Worm (Caenorhabditis elegans) whole organism, L4 larva: ENCODE results near the gene F40F9.10.

Source experiments
- F44E2.7 ChIP-seq: fragments of 200-800 bp; sonication (Bioruptor generic); IDR thresholded peaks from 2 replicates; pipeline ENCODE4 v2.1.2; 2022; ENCODE audit warnings: missing genetic modification characterization, missing compliant biosample characterization
- F49E8.2 ChIP-seq: sonication (generic microtip); optimal IDR thresholded peaks from 2 replicates; lab custom pipeline; 2016; ENCODE audit warnings: missing compliant biosample characterization, mild to moderate bottlenecking, missing genetic modification characterization, borderline replicate concordance
- R02D3.7 ChIP-seq: fragments of 150-350 bp; sonication (generic microtip); optimal IDR thresholded peaks from 3 replicates; lab custom pipeline; 2014; ENCODE audit warnings: missing biosample characterization, missing genetic modification characterization
- T20F7.1 ChIP-seq: fragments of 200-800 bp; sonication (Bioruptor generic); optimal IDR thresholded peaks from 2 replicates; lab custom pipeline; 2018; ENCODE audit warnings: mild to moderate bottlenecking, missing genetic modification characterization, missing compliant biosample characterization
- Y5F2A.4 ChIP-seq: fragments of 200-800 bp; sonication (Bioruptor generic); optimal IDR thresholded peaks from 2 replicates; lab custom pipeline; 2018; ENCODE audit warnings: mild to moderate bottlenecking, missing genetic modification characterization, missing compliant biosample characterization
- Y75B8A.6 ChIP-seq: fragments of 200-800 bp; sonication (Bioruptor generic); IDR thresholded peaks from 2 replicates; pipeline ENCODE4 v1.3.6; 2022; ENCODE audit warnings: missing genetic modification reagents, missing genetic modification characterization, missing compliant biosample characterization
- aha-1 ChIP-seq: fragments of 150-350 bp; peaks from one replicate; lab custom pipeline; 2014; ENCODE audit warnings: missing biosample characterization, missing genetic modification characterization
- aly-2 ChIP-seq: sonication (generic microtip); optimal IDR thresholded peaks from 2 replicates; lab custom pipeline; 2018; ENCODE audit warnings: missing biosample characterization, missing genetic modification characterization
- ama-1 ChIP-seq: fragments of 150-350 bp; optimal IDR thresholded peaks from 2 replicates; lab custom pipeline; 2014; ENCODE audit warnings: inconsistent platforms, mixed read lengths
- arid-1 ChIP-seq: fragments of 200-800 bp; sonication (Bioruptor generic); conservative IDR thresholded peaks from 2 replicates; pipeline ENCODE4 v1.3.6; 2022; ENCODE audit warnings: missing genetic modification reagents, missing genetic modification characterization, missing compliant biosample characterization
- attf-4 ChIP-seq: sonication (generic microtip); optimal IDR thresholded peaks from 3 replicates; lab custom pipeline; 2017; ENCODE audit warnings: missing biosample characterization, missing genetic modification characterization
- ceh-28 ChIP-seq: fragments of 150-350 bp; optimal IDR thresholded peaks from 2 replicates; lab custom pipeline; 2014; ENCODE audit warnings: missing biosample characterization, missing genetic modification reagents, missing genetic modification characterization
- dpl-1 ChIP-seq: fragments of 150-350 bp; optimal IDR thresholded peaks from 2 replicates; lab custom pipeline; 2014; ENCODE audit warnings: missing biosample characterization, missing genetic modification reagents, missing genetic modification characterization
- duxl-1 ChIP-seq: sonication (generic microtip); optimal IDR thresholded peaks from 2 replicates; lab custom pipeline; 2016; ENCODE audit warnings: mild to moderate bottlenecking, missing genetic modification characterization, moderate library complexity, missing compliant biosample characterization; ENCODE audit not compliant: poor library complexity
- egl-43 ChIP-seq: fragments of 200-800 bp; sonication (Bioruptor generic); IDR thresholded peaks from 2 replicates; pipeline ENCODE4 v1.3.6; 2022; ENCODE audit warnings: missing genetic modification reagents, missing genetic modification characterization, missing compliant biosample characterization
- fos-1 ChIP-seq: fragments of 150-350 bp; optimal IDR thresholded peaks from 2 replicates; lab custom pipeline; 2014; ENCODE audit warnings: missing biosample characterization, missing genetic modification characterization
- hmg-1.1 ChIP-seq: fragments of 200-800 bp; sonication (Bioruptor generic); IDR thresholded peaks from 2 replicates; pipeline ENCODE4 v1.3.6; 2022; ENCODE audit warnings: missing genetic modification reagents, missing genetic modification characterization, missing compliant biosample characterization
- lim-7 ChIP-seq: fragments of 200-800 bp; sonication (Bioruptor generic); IDR thresholded peaks from 2 replicates; pipeline ENCODE4 v1.3.6; 2022; ENCODE audit warnings: missing genetic modification characterization, missing compliant biosample characterization
- lin-38 ChIP-seq: fragments of 200-800 bp; sonication (Bioruptor generic); IDR thresholded peaks from 2 replicates; pipeline ENCODE4 v1.3.6; 2022; ENCODE audit warnings: missing genetic modification reagents, missing genetic modification characterization, missing compliant biosample characterization
- lsy-2 ChIP-seq, 2 experiments: fragments of 150-350 bp in 1 of 2; sonication (generic microtip) in 1 of 2; optimal IDR thresholded peaks; 2 replicates each; lab custom pipeline; 2014 to 2017; ENCODE audit warnings: missing biosample characterization in 2 of 2, missing genetic modification characterization in 2 of 2
- mdl-1 ChIP-seq, 2 experiments: fragments of 150-350 bp in 1 of 2; sonication (generic microtip) in 1 of 2; optimal IDR thresholded peaks; 2 replicates each; lab custom pipeline; 2014 to 2017; ENCODE audit warnings: missing biosample characterization in 2 of 2, missing genetic modification characterization in 2 of 2
- mes-2 ChIP-seq: sonication (generic microtip); optimal IDR thresholded peaks from 2 replicates; lab custom pipeline; 2016; ENCODE audit warnings: missing genotype, mild to moderate bottlenecking, missing genetic modification characterization, missing compliant biosample characterization; ENCODE audit not compliant: poor library complexity, severe bottlenecking
- nhr-28 ChIP-seq: fragments of 150-350 bp; optimal IDR thresholded peaks from 2 replicates; lab custom pipeline; 2014; ENCODE audit warnings: missing biosample characterization, missing genetic modification characterization
- nhr-6 ChIP-seq: fragments of 150-350 bp; optimal IDR thresholded peaks from 2 replicates; lab custom pipeline; 2014; ENCODE audit warnings: missing biosample characterization, missing genetic modification characterization
- pha-4 ChIP-seq, 2 experiments: fragments of 150-350 bp in 1 of 2; fragments of 200-800 bp in 1 of 2; sonication (Bioruptor generic) in 1 of 2; IDR thresholded peaks in 1 of 2; optimal IDR thresholded peaks in 1 of 2; 2 replicates each; pipeline versions ENCODE4 v1.3.6 to Lab custom; 2014 to 2022; ENCODE audit warnings: missing genetic modification characterization in 2 of 2, missing genetic modification reagents in 2 of 2, missing biosample characterization in 1 of 2, missing compliant biosample characterization in 1 of 2
- php-3 ChIP-seq: fragments of 200-800 bp; sonication (Bioruptor generic); IDR thresholded peaks from 2 replicates; pipeline ENCODE4 v1.3.6; 2022; ENCODE audit warnings: missing genetic modification reagents, missing genetic modification characterization, missing compliant biosample characterization
- rbr-2 ChIP-seq: sonication (generic microtip); optimal IDR thresholded peaks from 2 replicates; lab custom pipeline; 2016; ENCODE audit warnings: missing genotype, missing genetic modification characterization, missing compliant biosample characterization
- sdz-12 ChIP-seq: fragments of 200-800 bp; sonication (Bioruptor generic); optimal IDR thresholded peaks from 2 replicates; lab custom pipeline; 2018; ENCODE audit warnings: mild to moderate bottlenecking, missing genetic modification characterization, missing compliant biosample characterization
- set-16 ChIP-seq: fragments of 200-800 bp; sonication (Bioruptor generic); IDR thresholded peaks from 2 replicates; pipeline ENCODE4 v1.3.6; 2022; ENCODE audit warnings: missing genetic modification reagents, missing genetic modification characterization, missing compliant biosample characterization
- tra-1 ChIP-seq: fragments of 200-800 bp; sonication (Bioruptor generic); IDR thresholded peaks from 2 replicates; pipeline ENCODE4 v1.3.6; 2022; ENCODE audit warnings: missing genetic modification reagents, missing genetic modification characterization, missing compliant biosample characterization
- ztf-11 ChIP-seq: fragments of 150-350 bp; optimal IDR thresholded peaks from 2 replicates; lab custom pipeline; 2014; ENCODE audit warnings: missing biosample characterization, missing genetic modification characterization

Gene F40F9.10

DNA sequence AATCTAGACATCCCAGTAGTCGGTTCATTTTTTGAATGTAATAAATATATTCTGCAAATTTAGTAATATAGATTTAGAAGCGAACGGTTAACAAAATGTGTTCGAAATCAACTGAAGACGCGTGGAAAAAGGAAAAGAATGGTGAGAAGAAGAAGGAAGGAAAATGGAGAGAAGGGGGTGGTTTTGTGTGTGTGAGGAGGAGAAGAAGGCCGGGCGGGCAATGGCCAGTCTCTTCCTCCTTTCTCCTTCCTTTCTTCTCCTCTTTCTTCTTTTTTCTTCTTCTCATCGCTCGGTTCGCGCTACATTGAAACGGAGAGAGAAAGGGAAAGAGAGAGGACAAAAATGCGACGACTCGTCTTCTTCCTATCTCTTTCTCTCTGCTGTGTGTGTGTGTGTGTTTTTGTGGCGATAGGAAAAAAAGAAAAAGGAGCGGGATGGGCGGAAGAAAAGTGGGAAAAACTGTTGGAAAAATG is 21.3 kb downstream of the F40F9.10 start, which contains the start of gene ztf-9 (continued):
- TF ChIP-seq lim-7 (no peak), pha-4 (GFP tag; IDR thresholded peaks at IDR 0.05; lab: Robert Waterston, UW) (peak; percentile 66; the same call in 1 of the 2 replicates), pha-4 (tag; optimal IDR thresholded peaks at IDR 0.05; lab: Kevin White, UChicago) (no peak), set-16 (peak; percentile 81; the same call in 1 of the 2 replicates), sdz-12 (GFP tag; lab: Kevin White, UChicago) (no peak), tra-1 (GFP tag; lab: Robert Waterston, UW) (no peak), php-3 (GFP tag; lab: Robert Waterston, UW) (no peak), ztf-11 (no peak)

ce11 chrV:9690728-9691127 is 22.7 kb downstream of the F40F9.10 start:
- TF ChIP-seq ama-1 (lab: Kevin White, UChicago) (peak; percentile 39), mes-2 (tag; lab: Kevin White, UChicago) (peak; percentile 71), nhr-28 (tag; lab: Kevin White, UChicago) (peak; percentile 63), T20F7.1 (peak; percentile 6), lin-38 (GFP tag; lab: Robert Waterston, UW) (no peak; the same call in 1 of the 2 replicates), aly-2 (tag; lab: Kevin White, UChicago) (no peak), fos-1 (no peak), nhr-6 (peak; percentile 56), mdl-1 (tag; optimal IDR thresholded peaks at IDR 0.05; lab: Kevin White, UChicago) (peak in 1 of 2 experiments; percentile 20), aha-1 (tag; lab: Kevin White, UChicago) (peak; percentile 97), lsy-2 (tag; optimal IDR thresholded peaks at IDR 0.05; lab: Kevin White, UChicago) (peak in 1 of 2 experiments; percentile 93), dpl-1 (GFP tag; lab: Kevin White, UChicago) (peak; percentile 37), Y5F2A.4 (GFP tag; lab: Kevin White, UChicago) (no peak), F44E2.7 (GFP tag; lab: Robert Waterston, UW) (no peak), arid-1 (GFP tag; lab: Robert Waterston, UW) (peak; percentile 51; the same call in 1 of the 2 replicates), ceh-28 (tag; lab: Kevin White, UChicago) (no peak), hmg-1.1 (GFP tag; lab: Robert Waterston, UW) (0 out of 2 replicates have a peak, but pooled peaks have one; percentile 36), duxl-1 (tag; lab: Kevin White, UChicago) (peak; percentile 7)

DNA sequence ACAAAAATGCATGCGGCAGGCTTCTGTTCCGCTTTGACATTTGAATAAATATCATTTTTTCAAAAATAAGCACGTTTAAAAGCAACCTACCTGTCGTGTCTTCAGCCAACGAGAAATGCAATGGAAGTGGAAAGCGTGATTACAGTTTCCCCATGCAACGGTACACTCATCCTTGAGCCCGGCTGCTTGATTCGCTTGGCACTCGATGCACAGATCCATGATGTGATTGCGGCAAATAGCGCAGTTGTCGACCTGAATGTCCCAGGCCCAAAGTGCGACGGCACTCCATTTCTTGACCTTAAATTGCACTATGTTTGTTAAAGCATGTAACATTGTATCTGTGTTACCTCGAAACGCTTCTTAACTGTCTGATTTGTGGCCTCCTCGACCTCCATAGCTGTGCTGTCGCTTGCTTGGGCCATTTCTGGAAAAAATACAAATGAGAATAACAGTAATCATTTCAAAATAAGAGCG is 23.3 kb downstream of the F40F9.10 start, which contains the start of gene rbx-1:
Gene rbx-1 (minus strand): TSS at position 424 of the 474 bp plus-strand sequence.
- TF ChIP-seq attf-4 (tag; lab: Kevin White, UChicago) (no peak), egl-43 (0 out of 2 replicates have a peak, but pooled peaks have one; percentile 39)

- TF ChIP-seq R02D3.7 (tag; lab: Kevin White, UChicago) (no peak), Y75B8A.6 (GFP tag; lab: Robert Waterston, UW) (0 out of 2 replicates have a peak, but pooled peaks have one; percentile 15), F49E8.2 (tag; lab: Kevin White, UChicago) (peak; percentile 27)
Measured at ce11 chrV:9689364-9689763, 24.1 kb downstream of the F40F9.10 start.

ce11 chrV:9685559-9685958 is 27.9 kb downstream of the F40F9.10 start, which contains the start of gene ZK287.4:
ZK287.4 (minus strand) TSS chrV:9685659.
- TF ChIP-seq rbr-2 (tag; lab: Kevin White, UChicago) (no peak), aha-1 (tag; lab: Kevin White, UChicago) (peak; percentile 56)
